Worm (Caenorhabditis elegans) whole organism, midembryonic: ENCODE data around the gene R05A10.6.

Experiments used
- T22C8.4 ChIP-seq: fragments of 200-800 bp; sonication (Bioruptor generic); IDR thresholded peaks from 2 replicates; pipeline ENCODE4 v1.3.6; 2022; ENCODE audit warnings: missing genetic modification characterization, missing compliant biosample characterization
- cog-1 ChIP-seq: sonication (generic microtip); optimal IDR thresholded peaks from 2 replicates; lab custom pipeline; 2016; ENCODE audit warnings: missing genetic modification characterization, missing compliant biosample characterization
- flt-1 ChIP-seq: fragments of 200-800 bp; sonication (Bioruptor generic); IDR thresholded peaks from 2 replicates; pipeline ENCODE4 v1.3.6; 2022; ENCODE audit warnings: missing genetic modification characterization, missing compliant biosample characterization
- klf-2 ChIP-seq: fragments of 200-800 bp; sonication (Bioruptor generic); conservative IDR thresholded peaks from 2 replicates; pipeline ENCODE4 v1.3.6; 2022; ENCODE audit warnings: missing genetic modification reagents, missing genetic modification characterization, missing compliant biosample characterization
- med-1 ChIP-seq: sonication (generic microtip); optimal IDR thresholded peaks from 2 replicates; lab custom pipeline; 2017; ENCODE audit warnings: missing genetic modification characterization, mild to moderate bottlenecking, missing compliant biosample characterization, antibody characterized with exemption, missing genetic modification reagents; ENCODE audit not compliant: insufficient read depth
- ref-1 ChIP-seq: fragments of 200-800 bp; sonication (Bioruptor generic); conservative IDR thresholded peaks from 2 replicates; pipeline ENCODE4 v1.3.6; 2022; ENCODE audit warnings: missing genetic modification reagents, missing genetic modification characterization, missing compliant biosample characterization
- tab-1 ChIP-seq: fragments of 200-800 bp; sonication (Bioruptor generic); IDR thresholded peaks from 2 replicates; pipeline ENCODE4 v1.3.6; 2022; ENCODE audit warnings: missing genetic modification characterization, missing compliant biosample characterization
- ztf-23 ChIP-seq: fragments of 200-800 bp; sonication (Bioruptor generic); IDR thresholded peaks from 2 replicates; pipeline ENCODE4 v1.3.6; 2022; ENCODE audit warnings: missing genetic modification reagents, missing genetic modification characterization, missing compliant biosample characterization
- ztf-29 ChIP-seq: fragments of 200-800 bp; sonication (Bioruptor generic); IDR thresholded peaks from 2 replicates; pipeline ENCODE4 v1.3.6; 2022; ENCODE audit warnings: missing genetic modification reagents, missing genetic modification characterization, missing compliant biosample characterization

Gene R05A10.6

ce11 chrIV:14191919-14192318, 26.3 kb downstream of the R05A10.6 start, which contains the start of gene K01G12.22:
K01G12.22 (plus strand) TSS chrIV:14192219.
- TF ChIP-seq ztf-29 (GFP tag; lab: Robert Waterston, UW) (no peak), tab-1 (GFP tag; lab: Robert Waterston, UW) (no peak), T22C8.4 (GFP tag; lab: Robert Waterston, UW) (no peak), med-1 (GFP tag; lab: Kevin White, UChicago) (no peak), ref-1 (GFP tag; lab: Robert Waterston, UW) (no peak), klf-2 (GFP tag; lab: Robert Waterston, UW) (no peak)

ce11 chrIV:14193196-14193595, 27.6 kb downstream of the R05A10.6 start, which contains the start of gene K01G12.3:
K01G12.3 (plus strand) TSS chrIV:14193496.
- TF ChIP-seq tab-1 (GFP tag; lab: Robert Waterston, UW) (no peak), cog-1 (no peak), klf-2 (GFP tag; lab: Robert Waterston, UW) (no peak), T22C8.4 (GFP tag; lab: Robert Waterston, UW) (no peak), med-1 (GFP tag; lab: Kevin White, UChicago) (no peak), ztf-29 (GFP tag; lab: Robert Waterston, UW) (no peak), flt-1 (GFP tag; lab: Robert Waterston, UW) (no peak), ztf-23 (GFP tag; lab: Robert Waterston, UW) (no peak), ref-1 (GFP tag; lab: Robert Waterston, UW) (no peak)

- no peak for TF ChIP-seq med-1 (GFP tag; lab: Kevin White, UChicago)
- TF ChIP-seq ref-1 (GFP tag; lab: Robert Waterston, UW): no peak
- TF ChIP-seq ztf-23 (GFP tag; lab: Robert Waterston, UW): no peak
- TF ChIP-seq tab-1 (GFP tag; lab: Robert Waterston, UW): no peak
- no peak for TF ChIP-seq klf-2 (GFP tag; lab: Robert Waterston, UW)
- TF ChIP-seq T22C8.4 (GFP tag; lab: Robert Waterston, UW): no peak
- no peak for TF ChIP-seq ztf-29 (GFP tag; lab: Robert Waterston, UW)
- no peak for TF ChIP-seq cog-1
These were observed 28.7 kb downstream of the R05A10.6 start for ce11 chrIV:14194317-14194716.

- no peak for TF ChIP-seq flt-1 (GFP tag; lab: Robert Waterston, UW)
- TF ChIP-seq ref-1 (GFP tag; lab: Robert Waterston, UW): no peak
- no peak for TF ChIP-seq tab-1 (GFP tag; lab: Robert Waterston, UW)
- TF ChIP-seq cog-1: no peak
- no peak for TF ChIP-seq ztf-23 (GFP tag; lab: Robert Waterston, UW)
- no peak for TF ChIP-seq klf-2 (GFP tag; lab: Robert Waterston, UW)
- TF ChIP-seq T22C8.4 (GFP tag; lab: Robert Waterston, UW): no peak
- no peak for TF ChIP-seq ztf-29 (GFP tag; lab: Robert Waterston, UW)
- TF ChIP-seq med-1 (GFP tag; lab: Kevin White, UChicago): no peak
These were observed 30.6 kb downstream of the R05A10.6 start, which contains the start of gene F02H6.2 for ce11 chrIV:14196176-14196575. F02H6.2 (plus strand) TSS chrIV:14196476.

- TF ChIP-seq cog-1 (no peak), flt-1 (GFP tag; lab: Robert Waterston, UW) (no peak), ztf-23 (GFP tag; lab: Robert Waterston, UW) (no peak), ref-1 (GFP tag; lab: Robert Waterston, UW) (no peak), tab-1 (GFP tag; lab: Robert Waterston, UW) (no peak), T22C8.4 (GFP tag; lab: Robert Waterston, UW) (no peak), klf-2 (GFP tag; lab: Robert Waterston, UW) (no peak), ztf-29 (GFP tag; lab: Robert Waterston, UW) (no peak), med-1 (GFP tag; lab: Kevin White, UChicago) (no peak)
These were observed 37.6 kb downstream of the R05A10.6 start, which contains the start of gene F02H6.3 for ce11 chrIV:14203162-14203561. F02H6.3 (plus strand) TSS chrIV:14203427.

ce11 chrIV:14215777-14216176, 50.2 kb downstream of the R05A10.6 start:
- TF ChIP-seq cog-1: no peak
- TF ChIP-seq ztf-29 (GFP tag; lab: Robert Waterston, UW): no peak
- TF ChIP-seq klf-2 (GFP tag; lab: Robert Waterston, UW): no peak
- TF ChIP-seq ztf-23 (GFP tag; lab: Robert Waterston, UW): no peak
- TF ChIP-seq flt-1 (GFP tag; lab: Robert Waterston, UW): no peak
- TF ChIP-seq tab-1 (GFP tag; lab: Robert Waterston, UW): no peak
- no peak for TF ChIP-seq med-1 (GFP tag; lab: Kevin White, UChicago)
- TF ChIP-seq T22C8.4 (GFP tag; lab: Robert Waterston, UW): no peak
- TF ChIP-seq ref-1 (GFP tag; lab: Robert Waterston, UW): no peak
